Worm (Caenorhabditis elegans) whole organism, L1 larva: ENCODE results near the gene C38H2.2.

Experiments
- C04F5.9 ChIP-seq: sonication (generic microtip); optimal IDR thresholded peaks from 2 replicates; lab custom pipeline; 2016; ENCODE audit warnings: missing genetic modification characterization, missing compliant biosample characterization
- C16A3.4 ChIP-seq: fragments of 150-350 bp; optimal IDR thresholded peaks from 2 replicates; lab custom pipeline; 2014; ENCODE audit warnings: missing biosample characterization, missing genetic modification characterization
- C34B4.2 ChIP-seq: sonication (generic microtip); optimal IDR thresholded peaks from 2 replicates; lab custom pipeline; 2017; ENCODE audit warnings: mild to moderate bottlenecking, missing genetic modification characterization, missing compliant biosample characterization
- F16B12.6 ChIP-seq: fragments of 150-350 bp; optimal IDR thresholded peaks from 2 replicates; lab custom pipeline; 2014; ENCODE audit warnings: missing biosample characterization, missing genetic modification characterization
- aly-2 ChIP-seq: fragments of 150-350 bp; optimal IDR thresholded peaks from 2 replicates; lab custom pipeline; 2014; ENCODE audit warnings: missing biosample characterization, missing genetic modification characterization
- ama-1 ChIP-seq: fragments of 150-350 bp; optimal IDR thresholded peaks from 2 replicates; lab custom pipeline; 2014
- ceh-8 ChIP-seq: fragments of 200-800 bp; sonication (Bioruptor generic); optimal IDR thresholded peaks from 2 replicates; lab custom pipeline; 2018; ENCODE audit warnings: mild to moderate bottlenecking, missing genetic modification characterization, moderate library complexity, missing compliant biosample characterization
- ceh-82 ChIP-seq, 3 experiments: fragments of 150-350 bp in 1 of 3; sonication (generic microtip) in 2 of 3; optimal IDR thresholded peaks; 2 replicates each; lab custom pipeline; 2014 to 2017; ENCODE audit warnings: missing biosample characterization in 3 of 3, missing genetic modification characterization in 3 of 3
- ceh-88 ChIP-seq: fragments of 200-800 bp; sonication (Bioruptor generic); IDR thresholded peaks from 2 replicates; pipeline ENCODE4 v1.3.6; 2022; ENCODE audit warnings: missing genetic modification characterization, missing compliant biosample characterization
- ceh-90 ChIP-seq: sonication (generic microtip); optimal IDR thresholded peaks from 2 replicates; lab custom pipeline; 2016; ENCODE audit warnings: missing genetic modification characterization, missing compliant biosample characterization
- efl-3 ChIP-seq: fragments of 200-800 bp; sonication (Bioruptor generic); optimal IDR thresholded peaks from 2 replicates; lab custom pipeline; 2018; ENCODE audit warnings: mild to moderate bottlenecking, missing genetic modification characterization, missing compliant biosample characterization
- egl-27 ChIP-seq, 2 experiments: fragments of 150-350 bp in 1 of 2; sonication (generic microtip); optimal IDR thresholded peaks; 3 replicates each; lab custom pipeline; 2017 to 2018; ENCODE audit warnings: missing biosample characterization in 2 of 2, missing genetic modification characterization in 2 of 2, missing genetic modification reagents in 2 of 2
- elt-2 ChIP-seq: sonication (generic microtip); optimal IDR thresholded peaks from 2 replicates; lab custom pipeline; 2016; ENCODE audit warnings: missing genetic modification characterization, mild to moderate bottlenecking, inconsistent platforms, missing compliant biosample characterization, missing genetic modification reagents
- ets-5 ChIP-seq: fragments of 200-800 bp; sonication (Bioruptor generic); IDR thresholded peaks from 2 replicates; pipeline ENCODE4 v1.3.6; 2022; ENCODE audit warnings: missing genetic modification characterization, missing compliant biosample characterization
- fkh-10 ChIP-seq: sonication (generic microtip); optimal IDR thresholded peaks from 2 replicates; lab custom pipeline; 2017; ENCODE audit warnings: missing biosample characterization, missing genetic modification reagents, missing genetic modification characterization
- fkh-8 ChIP-seq: sonication (generic microtip); optimal IDR thresholded peaks from 2 replicates; lab custom pipeline; 2016; ENCODE audit warnings: mild to moderate bottlenecking, missing genetic modification characterization, missing compliant biosample characterization
- fos-1 ChIP-seq: fragments of 150-350 bp; optimal IDR thresholded peaks from 2 replicates; lab custom pipeline; 2014; ENCODE audit warnings: missing biosample characterization, missing genetic modification characterization
- grh-1 ChIP-seq: fragments of 200-800 bp; sonication (Bioruptor generic); IDR thresholded peaks from 2 replicates; pipeline ENCODE4 v1.3.6; 2022; ENCODE audit warnings: missing genetic modification reagents, missing genetic modification characterization, missing compliant biosample characterization
- hlh-17 ChIP-seq: fragments of 200-800 bp; sonication (Bioruptor generic); optimal IDR thresholded peaks from 2 replicates; lab custom pipeline; 2018; ENCODE audit warnings: missing genetic modification characterization, mild to moderate bottlenecking, missing compliant biosample characterization, moderate library complexity, borderline replicate concordance
- hpl-2 ChIP-seq: fragments of 150-350 bp; optimal IDR thresholded peaks from 2 replicates; lab custom pipeline; 2014; ENCODE audit warnings: missing biosample characterization, missing genetic modification reagents, missing genetic modification characterization
- isw-1 ChIP-seq: fragments of 200-800 bp; sonication (Bioruptor generic); IDR thresholded peaks from 2 replicates; pipeline ENCODE4 v1.3.6; 2022; ENCODE audit warnings: missing genetic modification characterization, missing compliant biosample characterization
- jun-1 ChIP-seq: fragments of 150-350 bp; optimal IDR thresholded peaks from 2 replicates; lab custom pipeline; 2014; ENCODE audit warnings: missing biosample characterization, missing genetic modification reagents, missing genetic modification characterization
- lin-13 ChIP-seq: fragments of 150-350 bp; optimal IDR thresholded peaks from 2 replicates; lab custom pipeline; 2014; ENCODE audit warnings: missing biosample characterization, missing genetic modification reagents, missing genetic modification characterization
- lin-14 ChIP-seq: fragments of 200-800 bp; sonication (Bioruptor generic); optimal IDR thresholded peaks from 2 replicates; lab custom pipeline; 2018; ENCODE audit warnings: mild to moderate bottlenecking, missing genetic modification characterization, moderate library complexity, missing compliant biosample characterization
- lin-15B ChIP-seq: fragments of 150-350 bp; sonication (generic microtip); optimal IDR thresholded peaks from 3 replicates; lab custom pipeline; 2014; ENCODE audit warnings: missing biosample characterization, missing genetic modification characterization
- lin-39 ChIP-seq: fragments of 150-350 bp; optimal IDR thresholded peaks from 2 replicates; lab custom pipeline; 2014; ENCODE audit warnings: missing biosample characterization, missing genetic modification reagents, missing genetic modification characterization
- lir-3 ChIP-seq: sonication (generic microtip); optimal IDR thresholded peaks from 2 replicates; lab custom pipeline; 2016; ENCODE audit warnings: mild to moderate bottlenecking, missing genetic modification characterization, moderate library complexity, missing compliant biosample characterization; ENCODE audit not compliant: poor library complexity
- lsy-2 ChIP-seq, 2 experiments: fragments of 150-350 bp; optimal IDR thresholded peaks; 2 replicates each; lab custom pipeline; 2014; ENCODE audit warnings: missing biosample characterization in 2 of 2, missing genetic modification characterization in 2 of 2
- mep-1 ChIP-seq: fragments of 150-350 bp; optimal IDR thresholded peaks from 2 replicates; lab custom pipeline; 2014; ENCODE audit warnings: missing biosample characterization, missing genetic modification characterization
- nhr-11 ChIP-seq: fragments of 150-350 bp; optimal IDR thresholded peaks from 2 replicates; lab custom pipeline; 2014; ENCODE audit warnings: missing biosample characterization, missing genetic modification characterization
- nhr-12 ChIP-seq: sonication (generic microtip); optimal IDR thresholded peaks from 2 replicates; lab custom pipeline; 2017; ENCODE audit warnings: missing biosample characterization, missing genetic modification characterization
- nhr-19 ChIP-seq: fragments of 200-800 bp; sonication (Bioruptor generic); conservative IDR thresholded peaks from 2 replicates; pipeline ENCODE4 v1.3.6; 2022; ENCODE audit warnings: missing genetic modification characterization, missing compliant biosample characterization
- nhr-20 ChIP-seq: sonication (generic microtip); optimal IDR thresholded peaks from 2 replicates; lab custom pipeline; 2016; ENCODE audit warnings: mild to moderate bottlenecking, missing genetic modification characterization, missing compliant biosample characterization
- nhr-237 ChIP-seq: fragments of 150-350 bp; optimal IDR thresholded peaks from 2 replicates; lab custom pipeline; 2014; ENCODE audit warnings: missing biosample characterization, missing genetic modification characterization
- nhr-28 ChIP-seq: fragments of 150-350 bp; optimal IDR thresholded peaks from 2 replicates; lab custom pipeline; 2014; ENCODE audit warnings: missing biosample characterization, missing genetic modification characterization
- nhr-47 ChIP-seq: sonication (generic microtip); optimal IDR thresholded peaks from 2 replicates; lab custom pipeline; 2016; ENCODE audit warnings: mild to moderate bottlenecking, missing genetic modification characterization, moderate library complexity, missing compliant biosample characterization
- nhr-71 ChIP-seq: sonication (generic microtip); optimal IDR thresholded peaks from 2 replicates; lab custom pipeline; 2016; ENCODE audit warnings: mild to moderate bottlenecking, missing genetic modification characterization, moderate library complexity, missing compliant biosample characterization
- nhr-76 ChIP-seq: sonication (generic microtip); optimal IDR thresholded peaks from 2 replicates; lab custom pipeline; 2017; ENCODE audit warnings: missing biosample characterization, missing genetic modification characterization
- nhr-77 ChIP-seq: fragments of 150-350 bp; optimal IDR thresholded peaks from 2 replicates; lab custom pipeline; 2014; ENCODE audit warnings: missing biosample characterization, missing genetic modification characterization
- nhr-84 ChIP-seq: sonication (generic microtip); optimal IDR thresholded peaks from 2 replicates; lab custom pipeline; 2017; ENCODE audit warnings: missing biosample characterization, missing genetic modification characterization
- nhr-90 ChIP-seq: sonication (generic microtip); optimal IDR thresholded peaks from 2 replicates; lab custom pipeline; 2016; ENCODE audit warnings: mild to moderate bottlenecking, missing genetic modification characterization, missing compliant biosample characterization; ENCODE audit not compliant: poor library complexity
- pag-3 ChIP-seq: sonication (generic microtip); optimal IDR thresholded peaks from 2 replicates; lab custom pipeline; 2017; ENCODE audit warnings: missing genetic modification characterization, mild to moderate bottlenecking, missing compliant biosample characterization, antibody characterized with exemption, borderline replicate concordance; ENCODE audit not compliant: insufficient read depth
- rnt-1 ChIP-seq: sonication (generic microtip); optimal IDR thresholded peaks from 2 replicates; lab custom pipeline; 2016; ENCODE audit warnings: mild to moderate bottlenecking, missing genetic modification characterization, moderate library complexity, missing compliant biosample characterization
- snu-23 ChIP-seq: sonication (generic microtip); optimal IDR thresholded peaks from 2 replicates; lab custom pipeline; 2016; ENCODE audit warnings: missing genetic modification characterization, missing compliant biosample characterization
- sptf-1 ChIP-seq: fragments of 150-350 bp; optimal IDR thresholded peaks from 2 replicates; lab custom pipeline; 2014; ENCODE audit warnings: missing biosample characterization, missing genetic modification characterization
- sup-37 ChIP-seq: fragments of 200-800 bp; sonication (Bioruptor generic); optimal IDR thresholded peaks from 2 replicates; lab custom pipeline; 2018; ENCODE audit warnings: mild to moderate bottlenecking, missing genetic modification characterization, missing compliant biosample characterization
- tbx-2 ChIP-seq: sonication (generic microtip); optimal IDR thresholded peaks from 2 replicates; lab custom pipeline; 2016; ENCODE audit warnings: missing genetic modification characterization, missing compliant biosample characterization
- unc-30 ChIP-seq: sonication (generic microtip); optimal IDR thresholded peaks from 2 replicates; lab custom pipeline; 2017; ENCODE audit warnings: missing biosample characterization, missing genetic modification characterization
- unc-86 ChIP-seq: sonication (generic microtip); optimal IDR thresholded peaks from 2 replicates; lab custom pipeline; 2016; ENCODE audit warnings: missing genetic modification characterization, missing compliant biosample characterization
- unc-98 ChIP-seq: fragments of 200-800 bp; sonication (Bioruptor generic); IDR thresholded peaks from 2 replicates; pipeline ENCODE4 v1.3.6; 2022; ENCODE audit warnings: missing genetic modification characterization, missing compliant biosample characterization
- vab-15 ChIP-seq: sonication (generic microtip); optimal IDR thresholded peaks from 2 replicates; lab custom pipeline; 2017; ENCODE audit warnings: missing genotype, mild to moderate bottlenecking, missing genetic modification characterization, missing compliant biosample characterization
- zag-1 ChIP-seq: fragments of 150-350 bp; optimal IDR thresholded peaks from 2 replicates; lab custom pipeline; 2014; ENCODE audit warnings: missing biosample characterization, missing genetic modification characterization

C38H2.2 gene

DNA sequence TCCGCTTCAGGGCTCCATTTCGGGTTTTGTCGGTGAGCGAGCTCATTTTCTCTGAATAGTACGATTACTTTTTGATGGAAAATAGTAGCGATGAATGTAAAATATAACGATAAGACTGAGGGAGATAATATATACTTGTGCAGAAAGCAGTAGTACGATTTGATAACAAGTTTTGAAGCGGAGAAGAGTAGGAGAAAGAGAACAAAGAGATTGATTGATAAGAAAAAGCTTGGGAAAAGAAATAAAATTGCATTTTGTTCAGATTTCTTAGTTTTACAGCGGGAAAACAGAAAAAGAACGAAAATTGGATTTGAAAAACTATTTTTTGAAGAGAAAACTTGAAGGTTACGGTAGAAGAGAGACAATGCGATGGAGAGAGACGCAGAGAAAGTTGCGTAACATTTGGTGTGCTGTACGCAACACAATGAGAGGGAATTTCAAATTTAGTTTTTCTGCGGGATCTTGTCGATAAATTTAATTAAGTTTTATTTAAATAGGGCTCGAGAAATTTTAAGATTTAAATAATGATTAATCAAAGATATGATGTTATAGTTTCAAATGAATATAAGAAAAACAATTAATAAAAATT, 23.9 kb upstream of the C38H2.2 start, which contains the start of gene umps-1:
TSS of gene umps-1 (minus strand) at position 51 of the 589 bp plus-strand sequence.
- TF ChIP-seq vab-15 (tag; lab: Kevin White, UChicago), result no peak
- TF ChIP-seq grh-1 (GFP tag; lab: Robert Waterston, UW), result peak; percentile 68
- no peak for TF ChIP-seq egl-27 (tag; optimal IDR thresholded peaks at IDR 0.05; lab: Kevin White, UChicago)
- TF ChIP-seq nhr-28 (tag; lab: Kevin White, UChicago), result no peak
- TF ChIP-seq ama-1 (lab: Kevin White, UChicago), result peak; percentile 53
- TF ChIP-seq ceh-88 (GFP tag; lab: Robert Waterston, UW), result no peak
- TF ChIP-seq unc-98 (GFP tag; lab: Robert Waterston, UW), result no peak
- TF ChIP-seq efl-3 (GFP tag; lab: Kevin White, UChicago), result no peak
- no peak for TF ChIP-seq nhr-11 (tag; lab: Kevin White, UChicago)
- TF ChIP-seq lin-15B, result peak; percentile 39
- TF ChIP-seq C04F5.9 (tag; lab: Kevin White, UChicago), result peak; percentile 76
- peak; percentile 14 for TF ChIP-seq sup-37
- TF ChIP-seq nhr-20 (tag; lab: Kevin White, UChicago), result peak; percentile 86
- TF ChIP-seq lir-3 (tag; lab: Kevin White, UChicago), result peak; percentile 50
- TF ChIP-seq hpl-2, result no peak
- no peak for TF ChIP-seq pag-3 (tag; lab: Kevin White, UChicago)
- TF ChIP-seq elt-2 (tag; lab: Kevin White, UChicago), result peak; percentile 31
- TF ChIP-seq fos-1 (tag; lab: Kevin White, UChicago), result peak; percentile 63
- TF ChIP-seq isw-1 (GFP tag; lab: Robert Waterston, UW), result peak; percentile 56
- peak; percentile 82 for TF ChIP-seq nhr-90 (tag; lab: Kevin White, UChicago)
- no peak for TF ChIP-seq jun-1 (tag; lab: Kevin White, UChicago)
- TF ChIP-seq unc-86 (tag; lab: Kevin White, UChicago), result peak; percentile 5
- no peak for TF ChIP-seq nhr-84 (tag; lab: Kevin White, UChicago)
- TF ChIP-seq nhr-71, result peak; percentile 89
- TF ChIP-seq unc-30, result no peak
- TF ChIP-seq ceh-90 (tag; lab: Kevin White, UChicago), result peak; percentile 36
- peak; percentile 84 for TF ChIP-seq mep-1
- TF ChIP-seq hlh-17 (GFP tag; lab: Kevin White, UChicago), result no peak
- TF ChIP-seq ceh-8 (GFP tag; lab: Kevin White, UChicago), result no peak
- TF ChIP-seq ets-5, result no peak
- TF ChIP-seq tbx-2 (tag; lab: Kevin White, UChicago), result peak; percentile 82
- TF ChIP-seq nhr-237 (tag; lab: Kevin White, UChicago), result peak; percentile 58
- no peak for TF ChIP-seq nhr-12 (tag; lab: Kevin White, UChicago)
- no peak for TF ChIP-seq lin-14 (GFP tag; lab: Kevin White, UChicago)
- peak; percentile 70 for TF ChIP-seq nhr-77 (tag; lab: Kevin White, UChicago)
- TF ChIP-seq fkh-10 (GFP tag; lab: Kevin White, UChicago), result no peak
- no peak for TF ChIP-seq sptf-1 (tag; lab: Kevin White, UChicago)
- peak; percentile 99 for TF ChIP-seq lsy-2 (tag; optimal IDR thresholded peaks at IDR 0.05; lab: Kevin White, UChicago)
- no peak for TF ChIP-seq zag-1 (tag; lab: Kevin White, UChicago)
- TF ChIP-seq nhr-19 (GFP tag; lab: Robert Waterston, UW), result peak; percentile 86
- no peak for TF ChIP-seq fkh-8 (tag; lab: Kevin White, UChicago)
- TF ChIP-seq lin-39, result peak; percentile 71
- TF ChIP-seq rnt-1 (tag; lab: Kevin White, UChicago), result peak; percentile 89
- TF ChIP-seq C16A3.4 (tag; lab: Kevin White, UChicago), result peak; percentile 82
- peak; percentile 94 for TF ChIP-seq F16B12.6 (tag; lab: Kevin White, UChicago)
- TF ChIP-seq snu-23 (GFP tag; lab: Kevin White, UChicago), result peak; percentile 91
- TF ChIP-seq nhr-76 (tag; lab: Kevin White, UChicago), result no peak
- no peak for TF ChIP-seq C34B4.2 (tag; lab: Kevin White, UChicago)
- TF ChIP-seq lin-13 (GFP tag; lab: Kevin White, UChicago), result peak; percentile 62
- TF ChIP-seq ceh-82 (tag; optimal IDR thresholded peaks at IDR 0.05; lab: Kevin White, UChicago), result peak; percentile 31 to 62 (median 48)
- TF ChIP-seq nhr-47 (tag; lab: Kevin White, UChicago), result peak; percentile 84
- TF ChIP-seq aly-2 (tag; lab: Kevin White, UChicago), result peak; percentile 72
